Worm (Caenorhabditis elegans): ENCODE measurements around the gene anmt-1.

ce11 chrIII:8639188-8639795 lies 45.3 kb upstream of the anmt-1 start, which contains the start of gene fip-1:
- TF ChIP-seq ama-1 (optimal IDR thresholded peaks at IDR 0.05) (no peak), flt-1 (GFP tag; IDR thresholded peaks at IDR 0.05) (no peak), hmg-4 (GFP tag; optimal IDR thresholded peaks at IDR 0.05) (no peak), hmbx-1 (tag; optimal IDR thresholded peaks at IDR 0.05) (no peak), ceh-36 (tag; optimal IDR thresholded peaks at IDR 0.05) (no peak), ets-7 (tag; optimal IDR thresholded peaks at IDR 0.05) (no peak), B0310.2 (tag; optimal IDR thresholded peaks at IDR 0.05) (no peak), scrt-1 (GFP tag; IDR thresholded peaks at IDR 0.05) (peak; percentile 40; the same call in 1 of the 2 replicates), F13C5.2 (tag; optimal IDR thresholded peaks at IDR 0.05) (no peak), tbx-37 (GFP tag; conservative IDR thresholded peaks at IDR 0.05) (no peak), ceh-13 (GFP tag; optimal IDR thresholded peaks at IDR 0.05) (no peak), aly-1 (tag; optimal IDR thresholded peaks at IDR 0.05) (no peak)
